Worm (Caenorhabditis elegans) whole organism, young adult: ENCODE data around the gene col-103.
A peak's percentile ranks its signal among the peaks of the same experiment; 100 is the strongest.

Experiments used
- B0019.2 ChIP-seq: fragments of 200-800 bp; sonication (Bioruptor generic); conservative IDR thresholded peaks from 2 replicates; pipeline ENCODE4 v1.3.6; 2022; ENCODE audit warnings: missing genetic modification reagents, missing genetic modification characterization, missing compliant biosample characterization
- B0035.1 ChIP-seq: sonication (generic microtip); optimal IDR thresholded peaks from 2 replicates; lab custom pipeline; 2016; ENCODE audit warnings: missing genetic modification characterization, mild to moderate bottlenecking, missing compliant biosample characterization, missing genotype, missing genetic modification reagents
- B0261.1 ChIP-seq: sonication (generic microtip); optimal IDR thresholded peaks from 2 replicates; lab custom pipeline; 2016; ENCODE audit warnings: mild to moderate bottlenecking, missing genetic modification characterization, moderate library complexity, missing compliant biosample characterization
- C06A6.2 ChIP-seq: fragments of 200-800 bp; sonication (Bioruptor generic); conservative IDR thresholded peaks from 2 replicates; pipeline ENCODE4 v1.3.6; 2022; ENCODE audit warnings: missing genetic modification characterization, missing compliant biosample characterization
- F23B12.7 ChIP-seq: sonication (generic microtip); optimal IDR thresholded peaks from 2 replicates; lab custom pipeline; 2017; ENCODE audit warnings: missing genetic modification characterization, mild to moderate bottlenecking, missing compliant biosample characterization, antibody characterized with exemption, moderate library complexity; ENCODE audit not compliant: insufficient read depth
- F33H1.4 ChIP-seq: fragments of 200-800 bp; sonication (Bioruptor generic); IDR thresholded peaks from 2 replicates; pipeline ENCODE4 v1.3.6; 2022; ENCODE audit warnings: missing genetic modification reagents, missing genetic modification characterization, missing compliant biosample characterization
- F39B2.1 ChIP-seq: fragments of 200-800 bp; sonication (Bioruptor generic); IDR thresholded peaks from 2 replicates; pipeline ENCODE4 v1.3.6; 2022; ENCODE audit warnings: missing genetic modification reagents, missing genetic modification characterization, missing compliant biosample characterization
- F52B5.7 ChIP-seq: sonication (generic microtip); optimal IDR thresholded peaks from 2 replicates; lab custom pipeline; 2016; ENCODE audit warnings: mild to moderate bottlenecking, missing genetic modification characterization, missing compliant biosample characterization
- F55B11.4 ChIP-seq: sonication (generic microtip); optimal IDR thresholded peaks from 2 replicates; lab custom pipeline; 2016; ENCODE audit warnings: missing compliant biosample characterization, missing genetic modification characterization, borderline replicate concordance; ENCODE audit not compliant: insufficient read depth
- K12H6.12 ChIP-seq: fragments of 200-800 bp; sonication (Bioruptor generic); optimal IDR thresholded peaks from 2 replicates; lab custom pipeline; 2018; ENCODE audit warnings: mild to moderate bottlenecking, missing genetic modification characterization, missing compliant biosample characterization
- Y53F4B.3 ChIP-seq: fragments of 200-800 bp; sonication (Bioruptor generic); IDR thresholded peaks from 2 replicates; pipeline ENCODE4 v1.3.6; 2022; ENCODE audit warnings: missing genetic modification reagents, missing genetic modification characterization, missing compliant biosample characterization
- Y56A3A.18 ChIP-seq: fragments of 200-800 bp; sonication (Bioruptor generic); IDR thresholded peaks from 2 replicates; pipeline ENCODE4 v1.3.6; 2022; ENCODE audit warnings: missing genetic modification reagents, missing genetic modification characterization, missing compliant biosample characterization
- Y95B8A.8 ChIP-seq: fragments of 200-800 bp; sonication (Bioruptor generic); IDR thresholded peaks from 2 replicates; pipeline ENCODE4 v1.3.6; 2022; ENCODE audit warnings: missing genetic modification reagents, missing genetic modification characterization, missing compliant biosample characterization
- ama-1 ChIP-seq, 3 experiments: fragments of 150-350 bp in 1 of 3; sonication (generic microtip) in 2 of 3; optimal IDR thresholded peaks; 2 replicates each; lab custom pipeline; 2014 to 2018; ENCODE audit warnings: missing biosample characterization in 2 of 3, missing genetic modification characterization in 2 of 3, missing genetic modification reagents in 2 of 3
- athp-1 ChIP-seq: sonication (generic microtip); optimal IDR thresholded peaks from 2 replicates; lab custom pipeline; 2017; ENCODE audit warnings: mild to moderate bottlenecking, missing genetic modification characterization, missing compliant biosample characterization
- attf-6 ChIP-seq: fragments of 200-800 bp; sonication (Bioruptor generic); IDR thresholded peaks from 2 replicates; pipeline ENCODE4 v1.3.6; 2022; ENCODE audit warnings: missing genetic modification reagents, missing genetic modification characterization, missing compliant biosample characterization
- bed-1 ChIP-seq: fragments of 200-800 bp; sonication (Bioruptor generic); IDR thresholded peaks from 2 replicates; pipeline ENCODE4 v1.3.6; 2022; ENCODE audit warnings: missing genetic modification reagents, missing genetic modification characterization, missing compliant biosample characterization
- ceh-27 ChIP-seq: fragments of 200-800 bp; sonication (Bioruptor generic); optimal IDR thresholded peaks from 2 replicates; lab custom pipeline; 2018; ENCODE audit warnings: mild to moderate bottlenecking, missing genetic modification characterization, moderate library complexity, missing compliant biosample characterization
- ceh-79 ChIP-seq: sonication (generic microtip); optimal IDR thresholded peaks from 2 replicates; lab custom pipeline; 2017; ENCODE audit warnings: mild to moderate bottlenecking, missing genetic modification characterization, missing compliant biosample characterization
- chd-7 ChIP-seq: sonication (generic microtip); optimal IDR thresholded peaks from 2 replicates; lab custom pipeline; 2016; ENCODE audit warnings: mild to moderate bottlenecking, missing genetic modification characterization, moderate library complexity, missing compliant biosample characterization
- dox-1 ChIP-seq: fragments of 200-800 bp; sonication (Bioruptor generic); IDR thresholded peaks from 2 replicates; pipeline ENCODE4 v1.3.6; 2022; ENCODE audit warnings: missing genetic modification reagents, missing genetic modification characterization, missing compliant biosample characterization
- dpff-1 ChIP-seq: sonication (generic microtip); optimal IDR thresholded peaks from 2 replicates; lab custom pipeline; 2017; ENCODE audit warnings: mild to moderate bottlenecking, missing genetic modification characterization, missing compliant biosample characterization
- efl-1 ChIP-seq: fragments of 150-350 bp; optimal IDR thresholded peaks from 2 replicates; lab custom pipeline; 2014; ENCODE audit warnings: missing biosample characterization, missing genetic modification reagents, missing genetic modification characterization
- gei-17 ChIP-seq: fragments of 200-800 bp; sonication (Bioruptor generic); optimal IDR thresholded peaks from 2 replicates; lab custom pipeline; 2018; ENCODE audit warnings: mild to moderate bottlenecking, missing genetic modification characterization, missing compliant biosample characterization
- him-1 ChIP-seq: sonication (generic microtip); optimal IDR thresholded peaks from 2 replicates; lab custom pipeline; 2016; ENCODE audit warnings: missing genotype, missing genetic modification reagents, missing genetic modification characterization, missing compliant biosample characterization
- hlh-12 ChIP-seq: sonication (generic microtip); optimal IDR thresholded peaks from 2 replicates; lab custom pipeline; 2016; ENCODE audit warnings: missing genetic modification characterization, missing compliant biosample characterization
- hsf-1 ChIP-seq: fragments of 200-800 bp; sonication (Bioruptor generic); IDR thresholded peaks from 2 replicates; pipeline ENCODE4 v1.3.6; 2022; ENCODE audit warnings: missing genetic modification reagents, missing genetic modification characterization, missing compliant biosample characterization
- let-607 ChIP-seq, 2 experiments: fragments of 200-800 bp in 1 of 2; sonication (Bioruptor generic) in 1 of 2; sonication (generic microtip) in 1 of 2; optimal IDR thresholded peaks; 2 replicates each; lab custom pipeline; 2016 to 2018; ENCODE audit warnings: mild to moderate bottlenecking in 2 of 2, missing compliant biosample characterization in 2 of 2, missing genetic modification characterization in 2 of 2, moderate library complexity in 2 of 2, missing genotype in 1 of 2
- lin-35 ChIP-seq, 3 experiments: fragments of 150-350 bp in 2 of 3; sonication (generic microtip) in 1 of 3; optimal IDR thresholded peaks; 2 replicates each; lab custom pipeline; 2014 to 2018; ENCODE audit warnings: missing biosample characterization in 3 of 3, missing genetic modification characterization in 3 of 3, missing genetic modification reagents in 3 of 3
- lin-40 ChIP-seq: sonication (generic microtip); optimal IDR thresholded peaks from 2 replicates; lab custom pipeline; 2016; ENCODE audit warnings: missing genetic modification characterization, mild to moderate bottlenecking, missing compliant biosample characterization, missing genotype, missing genetic modification reagents
- mcd-1 ChIP-seq: fragments of 200-800 bp; sonication (Bioruptor generic); IDR thresholded peaks from 2 replicates; pipeline ENCODE4 v1.3.6; 2022; ENCODE audit warnings: missing genetic modification reagents, missing genetic modification characterization, missing compliant biosample characterization
- nfya-1 ChIP-seq: sonication (generic microtip); optimal IDR thresholded peaks from 2 replicates; lab custom pipeline; 2017; ENCODE audit warnings: antibody characterized with exemption, missing compliant biosample characterization, missing genetic modification characterization, borderline replicate concordance; ENCODE audit not compliant: insufficient read depth
- nfya-2 ChIP-seq: fragments of 200-800 bp; sonication (Bioruptor generic); IDR thresholded peaks from 2 replicates; pipeline ENCODE4 v1.3.6; 2022; ENCODE audit warnings: missing genetic modification reagents, missing genetic modification characterization, missing compliant biosample characterization
- nhr-120 ChIP-seq: fragments of 200-800 bp; sonication (Bioruptor generic); IDR thresholded peaks from 2 replicates; pipeline ENCODE4 v1.3.6; 2022; ENCODE audit warnings: missing genetic modification characterization, missing compliant biosample characterization
- nhr-80 ChIP-seq: sonication (generic microtip); optimal IDR thresholded peaks from 2 replicates; lab custom pipeline; 2016; ENCODE audit warnings: missing genetic modification characterization, missing compliant biosample characterization
- nhr-90 ChIP-seq: sonication (generic microtip); optimal IDR thresholded peaks from 2 replicates; lab custom pipeline; 2016; ENCODE audit warnings: missing genotype, mild to moderate bottlenecking, missing genetic modification characterization, missing compliant biosample characterization
- rcor-1 ChIP-seq: fragments of 200-800 bp; sonication (Bioruptor generic); IDR thresholded peaks from 2 replicates; pipeline ENCODE4 v1.3.6; 2022; ENCODE audit warnings: missing genetic modification reagents, missing genetic modification characterization, missing compliant biosample characterization
- rpc-1 ChIP-seq, 2 experiments: fragments of 150-350 bp in 1 of 2; sonication (generic microtip) in 1 of 2; optimal IDR thresholded peaks; 2 replicates each; lab custom pipeline; 2014 to 2018; ENCODE audit warnings: missing biosample characterization in 1 of 2, missing genetic modification characterization in 1 of 2, missing genetic modification reagents in 1 of 2, missing genotype in 1 of 2
- somi-1 ChIP-seq: fragments of 200-800 bp; sonication (Bioruptor generic); optimal IDR thresholded peaks from 2 replicates; lab custom pipeline; 2018; ENCODE audit warnings: mild to moderate bottlenecking, missing genetic modification characterization, missing compliant biosample characterization
- sptf-2 ChIP-seq: fragments of 200-800 bp; sonication (Bioruptor generic); optimal IDR thresholded peaks from 2 replicates; lab custom pipeline; 2018; ENCODE audit warnings: mild to moderate bottlenecking, missing genetic modification characterization, missing compliant biosample characterization
- unc-62 ChIP-seq: fragments of 150-350 bp; optimal IDR thresholded peaks from 2 replicates; lab custom pipeline; 2014; ENCODE audit warnings: missing biosample characterization, missing genetic modification reagents, missing genetic modification characterization
- ztf-6 ChIP-seq: fragments of 200-800 bp; sonication (Bioruptor generic); IDR thresholded peaks from 2 replicates; pipeline ENCODE4 v1.3.6; 2022; ENCODE audit warnings: missing genetic modification reagents, missing genetic modification characterization, missing compliant biosample characterization

col-103 gene

ce11 chrIV:762016-762459 is 1.4 kb downstream of the col-103 start:
- TF ChIP-seq B0035.1, result peak; percentile 7
- peak; percentile 87 for TF ChIP-seq ama-1 (optimal IDR thresholded peaks at IDR 0.05; lab: Kevin White, UChicago)
- TF ChIP-seq ama-1 (GFP tag; optimal IDR thresholded peaks at IDR 0.05; lab: Kevin White, UChicago), result no peak
- no peak for TF ChIP-seq him-1 (tag; lab: Kevin White, UChicago)

ce11 chrIV:760267-760666 is 3.2 kb downstream of the col-103 start, which contains the start of gene gst-40:
Gene gst-40, plus strand, starts transcription at chrIV:760502.
- no peak for TF ChIP-seq nfya-1 (tag; lab: Kevin White, UChicago)
- no peak for TF ChIP-seq lin-35 (GFP tag; optimal IDR thresholded peaks at IDR 0.05; lab: Kevin White, UChicago)
- no peak for TF ChIP-seq Y56A3A.18 (GFP tag; lab: Robert Waterston, UW)
- TF ChIP-seq dpff-1 (tag; lab: Kevin White, UChicago), result no peak
- no peak for TF ChIP-seq athp-1
- TF ChIP-seq lin-40 (tag; lab: Kevin White, UChicago), result no peak
- TF ChIP-seq F39B2.1 (GFP tag; lab: Robert Waterston, UW), result no peak
- no peak for TF ChIP-seq attf-6 (GFP tag; lab: Robert Waterston, UW)
- no peak for TF ChIP-seq dox-1
- TF ChIP-seq F23B12.7, result no peak
- TF ChIP-seq mcd-1, result no peak

DNA sequence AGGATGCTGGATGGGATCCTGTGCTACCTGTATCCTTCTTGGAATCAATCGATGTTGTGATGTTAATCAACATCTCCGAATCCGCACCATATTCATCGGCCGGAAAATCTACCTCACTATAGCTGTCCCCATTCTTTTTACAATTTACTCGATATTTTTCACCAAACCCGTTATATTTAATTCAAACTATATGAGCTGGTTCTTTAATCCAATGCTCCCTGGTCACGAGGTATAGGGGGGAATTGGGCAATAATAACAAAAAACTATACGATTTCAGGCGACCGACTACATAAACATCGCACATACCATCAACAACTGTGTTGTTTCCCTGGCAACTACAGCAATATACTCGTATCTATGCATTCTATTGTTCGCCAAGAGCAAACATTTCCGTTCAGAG is 5.9 kb downstream of the col-103 start:
- no peak for TF ChIP-seq nhr-80 (tag; lab: Kevin White, UChicago)
- no peak for TF ChIP-seq B0261.1 (tag; lab: Kevin White, UChicago)
- TF ChIP-seq athp-1, result no peak
- no peak for TF ChIP-seq let-607 (tag; optimal IDR thresholded peaks at IDR 0.05; lab: Kevin White, UChicago)
- TF ChIP-seq hlh-12 (tag; lab: Kevin White, UChicago), result no peak
- no peak for TF ChIP-seq Y53F4B.3 (GFP tag; lab: Robert Waterston, UW)
- no peak for TF ChIP-seq nhr-120 (GFP tag; lab: Robert Waterston, UW)
- no peak for TF ChIP-seq unc-62 (GFP tag; lab: Kevin White, UChicago)
- TF ChIP-seq F55B11.4 (tag; lab: Kevin White, UChicago), result no peak

- no peak for TF ChIP-seq hsf-1 (GFP tag; lab: Robert Waterston, UW)
- no peak for TF ChIP-seq ceh-79 (tag; lab: Kevin White, UChicago)
- TF ChIP-seq F33H1.4 (GFP tag; lab: Robert Waterston, UW), result no peak
- no peak for TF ChIP-seq ztf-6
- TF ChIP-seq C06A6.2 (GFP tag; lab: Robert Waterston, UW), result no peak
- TF ChIP-seq rpc-1 (optimal IDR thresholded peaks at IDR 0.05; lab: Kevin White, UChicago), result no peak
- no peak for TF ChIP-seq rpc-1 (tag; optimal IDR thresholded peaks at IDR 0.05; lab: Kevin White, UChicago)
- no peak for TF ChIP-seq chd-7 (tag; lab: Kevin White, UChicago)
- no peak for TF ChIP-seq K12H6.12 (tag; lab: Kevin White, UChicago)
- TF ChIP-seq B0019.2 (GFP tag; lab: Robert Waterston, UW), result no peak
Observed at ce11 chrIV:756956-757355, 6.5 kb downstream of the col-103 start.

DNA sequence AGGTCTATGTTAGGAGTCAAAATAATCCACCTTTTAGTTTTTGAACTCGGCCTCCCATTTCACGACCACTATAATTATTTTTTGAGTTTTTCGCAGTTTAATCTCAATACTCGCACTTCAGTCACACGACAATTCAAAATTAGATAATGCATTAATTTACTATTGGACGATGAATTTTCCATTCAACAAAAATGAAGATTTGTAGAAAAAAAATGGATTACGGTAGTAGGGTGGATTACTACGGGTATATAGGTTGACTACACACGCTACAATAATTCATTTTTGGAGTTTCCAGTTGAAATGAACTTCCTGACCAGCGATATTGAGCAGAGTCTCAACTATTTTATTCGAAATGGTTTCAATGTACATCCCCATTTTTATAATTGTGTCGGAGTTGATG is 7.1 kb downstream of the col-103 start, which contains the start of gene srt-23:
Gene srt-23, plus strand, starts transcription at position 301 of the 400 bp plus-strand sequence.
- no peak for TF ChIP-seq gei-17 (GFP tag; lab: Kevin White, UChicago)
- no peak for TF ChIP-seq efl-1 (GFP tag; lab: Kevin White, UChicago)
- no peak for TF ChIP-seq Y56A3A.18 (GFP tag; lab: Robert Waterston, UW)
- TF ChIP-seq nfya-2 (GFP tag; lab: Robert Waterston, UW), result no peak
- TF ChIP-seq athp-1, result no peak
- TF ChIP-seq him-1 (tag; lab: Kevin White, UChicago), result no peak
- TF ChIP-seq F52B5.7 (tag; lab: Kevin White, UChicago), result no peak
- no peak for TF ChIP-seq sptf-2 (GFP tag; lab: Kevin White, UChicago)
- TF ChIP-seq somi-1 (GFP tag; lab: Kevin White, UChicago), result no peak
- no peak for TF ChIP-seq nhr-90 (tag; lab: Kevin White, UChicago)
- TF ChIP-seq Y53F4B.3 (GFP tag; lab: Robert Waterston, UW), result no peak
- TF ChIP-seq rcor-1 (GFP tag; lab: Robert Waterston, UW), result no peak
- TF ChIP-seq ceh-27 (GFP tag; lab: Kevin White, UChicago), result no peak
- TF ChIP-seq bed-1 (GFP tag; lab: Robert Waterston, UW), result no peak
- no peak for TF ChIP-seq C06A6.2 (GFP tag; lab: Robert Waterston, UW)
- no peak for TF ChIP-seq Y95B8A.8 (GFP tag; lab: Robert Waterston, UW)
